Worm (Caenorhabditis elegans) whole organism, L3 larva: Measurements from ENCODE around the gene zfp-3.

Experiments
- R02D3.7 ChIP-seq: fragments of 150-350 bp; optimal IDR thresholded peaks from 2 replicates; lab custom pipeline; 2014; ENCODE audit warnings: missing biosample characterization, missing genetic modification characterization
- ZK546.5 ChIP-seq: sonication (generic microtip); optimal IDR thresholded peaks from 2 replicates; lab custom pipeline; 2017; ENCODE audit warnings: missing biosample characterization, missing genetic modification characterization
- aly-2 ChIP-seq: fragments of 150-350 bp; optimal IDR thresholded peaks from 2 replicates; lab custom pipeline; 2014; ENCODE audit warnings: missing biosample characterization, missing genetic modification characterization
- ama-1 ChIP-seq: fragments of 150-350 bp; optimal IDR thresholded peaks from 2 replicates; lab custom pipeline; 2018
- ceh-16 ChIP-seq: sonication (generic microtip); optimal IDR thresholded peaks from 2 replicates; lab custom pipeline; 2017; ENCODE audit warnings: missing biosample characterization, missing genetic modification characterization
- ceh-28 ChIP-seq: fragments of 150-350 bp; optimal IDR thresholded peaks from 2 replicates; lab custom pipeline; 2014; ENCODE audit warnings: missing biosample characterization, missing genetic modification reagents, missing genetic modification characterization
- ceh-82 ChIP-seq: fragments of 150-350 bp; optimal IDR thresholded peaks from 2 replicates; lab custom pipeline; 2014; ENCODE audit warnings: missing biosample characterization, missing genetic modification characterization
- ceh-9 ChIP-seq: sonication (generic microtip); optimal IDR thresholded peaks from 2 replicates; lab custom pipeline; 2018; ENCODE audit warnings: missing biosample characterization, missing genetic modification characterization
- daf-12 ChIP-seq: fragments of 150-350 bp; optimal IDR thresholded peaks from 2 replicates; lab custom pipeline; 2014; ENCODE audit warnings: missing biosample characterization, missing genetic modification reagents, missing genetic modification characterization
- egl-27 ChIP-seq: sonication (generic microtip); optimal IDR thresholded peaks from 4 replicates; lab custom pipeline; 2017; ENCODE audit warnings: missing biosample characterization, missing genetic modification reagents, missing genetic modification characterization
- egl-5 ChIP-seq: fragments of 150-350 bp; optimal IDR thresholded peaks from 2 replicates; lab custom pipeline; 2017; ENCODE audit warnings: missing biosample characterization, missing genetic modification reagents, missing genetic modification characterization, inconsistent platforms
- elt-2 ChIP-seq: sonication (generic microtip); optimal IDR thresholded peaks from 2 replicates; lab custom pipeline; 2016; ENCODE audit warnings: missing genetic modification reagents, mild to moderate bottlenecking, missing genetic modification characterization, missing compliant biosample characterization
- eor-1 ChIP-seq, 2 experiments: fragments of 150-350 bp; optimal IDR thresholded peaks; 2 replicates each; lab custom pipeline; 2014 to 2018; ENCODE audit warnings: missing biosample characterization in 2 of 2, missing genetic modification characterization in 2 of 2
- fkh-10 ChIP-seq: sonication (generic microtip); optimal IDR thresholded peaks from 2 replicates; lab custom pipeline; 2017; ENCODE audit warnings: missing biosample characterization, missing genetic modification reagents, missing genetic modification characterization
- fos-1 ChIP-seq: fragments of 150-350 bp; optimal IDR thresholded peaks from 2 replicates; lab custom pipeline; 2014; ENCODE audit warnings: missing biosample characterization, missing genetic modification characterization
- jun-1 ChIP-seq: fragments of 150-350 bp; optimal IDR thresholded peaks from 2 replicates; lab custom pipeline; 2014; ENCODE audit warnings: missing biosample characterization, missing genetic modification reagents, missing genetic modification characterization
- lin-15B ChIP-seq: fragments of 150-350 bp; optimal IDR thresholded peaks from 2 replicates; lab custom pipeline; 2014; ENCODE audit warnings: missing biosample characterization, missing genetic modification characterization
- lin-39 ChIP-seq: fragments of 150-350 bp; optimal IDR thresholded peaks from 2 replicates; lab custom pipeline; 2018; ENCODE audit warnings: missing biosample characterization, missing genetic modification reagents, missing genetic modification characterization
- lsy-12 ChIP-seq: sonication (generic microtip); optimal IDR thresholded peaks from 2 replicates; lab custom pipeline; 2016; ENCODE audit warnings: mild to moderate bottlenecking, missing genetic modification characterization, missing compliant biosample characterization
- mdl-1 ChIP-seq: fragments of 150-350 bp; optimal IDR thresholded peaks from 2 replicates; lab custom pipeline; 2014; ENCODE audit warnings: missing biosample characterization, missing genetic modification characterization
- nfya-1 ChIP-seq: sonication (generic microtip); optimal IDR thresholded peaks from 2 replicates; lab custom pipeline; 2017; ENCODE audit warnings: missing genetic modification characterization, mild to moderate bottlenecking, missing compliant biosample characterization, antibody characterized with exemption, moderate library complexity; ENCODE audit not compliant: insufficient read depth
- nhr-11 ChIP-seq: fragments of 150-350 bp; optimal IDR thresholded peaks from 2 replicates; lab custom pipeline; 2014; ENCODE audit warnings: missing biosample characterization, missing genetic modification characterization
- nhr-23 ChIP-seq: fragments of 150-350 bp; optimal IDR thresholded peaks from 2 replicates; lab custom pipeline; 2014; ENCODE audit warnings: missing biosample characterization, missing genetic modification reagents, missing genetic modification characterization
- nhr-237 ChIP-seq: fragments of 150-350 bp; optimal IDR thresholded peaks from 2 replicates; lab custom pipeline; 2014; ENCODE audit warnings: missing biosample characterization, missing genetic modification characterization
- nhr-25 ChIP-seq: sonication (generic microtip); optimal IDR thresholded peaks from 2 replicates; lab custom pipeline; 2017; ENCODE audit warnings: missing biosample characterization, missing genetic modification characterization
- nhr-28 ChIP-seq: fragments of 150-350 bp; optimal IDR thresholded peaks from 2 replicates; lab custom pipeline; 2014; ENCODE audit warnings: missing biosample characterization, missing genetic modification characterization
- nhr-43 ChIP-seq: sonication (generic microtip); optimal IDR thresholded peaks from 2 replicates; lab custom pipeline; 2016; ENCODE audit warnings: mild to moderate bottlenecking, missing genetic modification characterization, missing compliant biosample characterization; ENCODE audit not compliant: poor library complexity, severe bottlenecking
- pha-4 ChIP-seq: fragments of 150-350 bp; optimal IDR thresholded peaks from 2 replicates; lab custom pipeline; 2014; ENCODE audit warnings: missing biosample characterization, missing genetic modification reagents, missing genetic modification characterization
- sea-2 ChIP-seq: fragments of 150-350 bp; sonication (generic microtip); optimal IDR thresholded peaks from 4 replicates; lab custom pipeline; 2014; ENCODE audit warnings: missing biosample characterization, missing genetic modification reagents, missing genetic modification characterization
- skn-1 ChIP-seq: fragments of 150-350 bp; optimal IDR thresholded peaks from 2 replicates; lab custom pipeline; 2014; ENCODE audit warnings: missing biosample characterization, missing genetic modification characterization
- snpc-4 ChIP-seq: fragments of 150-350 bp; optimal IDR thresholded peaks from 2 replicates; lab custom pipeline; 2014; ENCODE audit warnings: missing biosample characterization, missing genetic modification characterization
- tbx-2 ChIP-seq: sonication (generic microtip); optimal IDR thresholded peaks from 2 replicates; lab custom pipeline; 2016; ENCODE audit warnings: mild to moderate bottlenecking, missing genetic modification characterization, missing compliant biosample characterization
- unc-62 ChIP-seq: fragments of 150-350 bp; sonication (generic microtip); optimal IDR thresholded peaks from 4 replicates; lab custom pipeline; 2014; ENCODE audit warnings: missing biosample characterization, missing genetic modification reagents, missing genetic modification characterization
- zag-1 ChIP-seq: fragments of 150-350 bp; optimal IDR thresholded peaks from 2 replicates; lab custom pipeline; 2014; ENCODE audit warnings: missing biosample characterization, missing genetic modification characterization
- ztf-11 ChIP-seq: fragments of 150-350 bp; optimal IDR thresholded peaks from 2 replicates; lab custom pipeline; 2014; ENCODE audit warnings: missing biosample characterization, missing genetic modification characterization
- ztf-4 ChIP-seq: fragments of 150-350 bp; optimal IDR thresholded peaks from 2 replicates; lab custom pipeline; 2014; ENCODE audit warnings: missing biosample characterization, missing genetic modification characterization

The zfp-3 gene

ce11 chrX:1445696-1446095 lies 747 bp downstream of the zfp-3 start:
- no peak for TF ChIP-seq lin-39
- TF ChIP-seq nhr-43 (tag; lab: Kevin White, UChicago), result peak; percentile 16
- TF ChIP-seq snpc-4 (tag; lab: Kevin White, UChicago), result no peak
- no peak for TF ChIP-seq ztf-11 (tag; lab: Kevin White, UChicago)
- peak; percentile 11 for TF ChIP-seq nhr-25 (tag; lab: Kevin White, UChicago)
- TF ChIP-seq nhr-23 (tag; lab: Kevin White, UChicago), result peak; percentile 33
- TF ChIP-seq elt-2 (tag; lab: Kevin White, UChicago), result peak; percentile 33
- TF ChIP-seq unc-62 (GFP tag; lab: Kevin White, UChicago), result no peak
- no peak for TF ChIP-seq sea-2 (GFP tag; lab: Kevin White, UChicago)
- TF ChIP-seq aly-2, result no peak
- TF ChIP-seq tbx-2, result no peak
- peak; percentile 34 for TF ChIP-seq lsy-12 (tag; lab: Kevin White, UChicago)
- TF ChIP-seq ama-1, result peak; percentile 89
- no peak for TF ChIP-seq eor-1 (tag; optimal IDR thresholded peaks at IDR 0.05; lab: Kevin White, UChicago)
- no peak for TF ChIP-seq egl-5 (tag; lab: Kevin White, UChicago)
- no peak for TF ChIP-seq ceh-28 (tag; lab: Kevin White, UChicago)
- TF ChIP-seq, all 47 proteins: peak for 6

ce11 chrX:1443556-1444243 lies 2.7 kb downstream of the zfp-3 start:
- TF ChIP-seq elt-2 (tag; lab: Kevin White, UChicago), result peak; percentile 34
- no peak for TF ChIP-seq nhr-43 (tag; lab: Kevin White, UChicago)
- TF ChIP-seq nhr-23 (tag; lab: Kevin White, UChicago), result peak; percentile 21
- TF ChIP-seq ceh-28 (tag; lab: Kevin White, UChicago), result peak; percentile 28

ce11 chrX:1441602-1442183 lies 4.8 kb downstream of the zfp-3 start:
- TF ChIP-seq R02D3.7, result no peak
- no peak for TF ChIP-seq egl-27 (tag; lab: Kevin White, UChicago)
- no peak for TF ChIP-seq nhr-43 (tag; lab: Kevin White, UChicago)
- no peak for TF ChIP-seq ZK546.5 (tag; lab: Kevin White, UChicago)
- TF ChIP-seq ztf-4 (tag; lab: Kevin White, UChicago), result no peak
- no peak for TF ChIP-seq ceh-16 (tag; lab: Kevin White, UChicago)
- TF ChIP-seq ceh-82 (tag; lab: Kevin White, UChicago), result no peak
- TF ChIP-seq pha-4, result no peak
- TF ChIP-seq lin-15B, result no peak
- TF ChIP-seq, all 47 proteins: peak for 0

ce11 chrX:1440161-1440560 lies 6.3 kb downstream of the zfp-3 start, which contains the start of gene sedl-1:
Gene sedl-1, minus strand, starts transcription at chrX:1440261.
- TF ChIP-seq fos-1 (tag; lab: Kevin White, UChicago), result no peak
- TF ChIP-seq ztf-11 (tag; lab: Kevin White, UChicago), result no peak
- TF ChIP-seq skn-1 (tag; lab: Kevin White, UChicago), result no peak
- TF ChIP-seq ztf-4 (tag; lab: Kevin White, UChicago), result no peak
- no peak for TF ChIP-seq nhr-28 (tag; lab: Kevin White, UChicago)
- TF ChIP-seq tbx-2, result no peak
- TF ChIP-seq eor-1 (tag; optimal IDR thresholded peaks at IDR 0.05; lab: Kevin White, UChicago), result no peak
- TF ChIP-seq zag-1 (tag; lab: Kevin White, UChicago), result no peak
- no peak for TF ChIP-seq aly-2
- TF ChIP-seq nhr-237 (tag; lab: Kevin White, UChicago), result no peak
- no peak for TF ChIP-seq ceh-9 (tag; lab: Kevin White, UChicago)
- no peak for TF ChIP-seq nfya-1 (tag; lab: Kevin White, UChicago)
- TF ChIP-seq nhr-11 (tag; lab: Kevin White, UChicago), result no peak
- TF ChIP-seq, all 47 proteins: peak for 0

ce11 chrX:1438925-1439324 lies 7.5 kb downstream of the zfp-3 start:
- TF ChIP-seq ceh-16 (tag; lab: Kevin White, UChicago) (no peak), daf-12 (no peak), fkh-10 (GFP tag; lab: Kevin White, UChicago) (peak; percentile 16), lin-15B (no peak), ceh-28 (tag; lab: Kevin White, UChicago) (peak; percentile 7), mdl-1 (tag; lab: Kevin White, UChicago) (peak; percentile 7), jun-1 (tag; lab: Kevin White, UChicago) (no peak)
